Fruit fly (Drosophila melanogaster) whole organism, pupa: Measurements from ENCODE around the gene mys.

Experiments
- CG10348 ChIP-seq: fragments of 200-800 bp; sonication (Bioruptor generic); IDR thresholded peaks from 2 replicates; pipeline ENCODE4 v1.3.6; 2022; ENCODE audit warnings: missing biosample characterization, missing genetic modification characterization
- CG12605 ChIP-seq: fragments of 200-800 bp; sonication (Bioruptor generic); IDR thresholded peaks from 2 replicates; pipeline ENCODE4 v1.3.6; 2022; ENCODE audit warnings: missing biosample characterization, missing genetic modification characterization
- CG13204 ChIP-seq: fragments of 200-800 bp; sonication (Bioruptor generic); optimal IDR thresholded peaks from 2 replicates; lab custom pipeline; 2018; ENCODE audit warnings: missing biosample characterization, mild to moderate bottlenecking, missing genetic modification characterization, moderate library complexity
- CG14655 ChIP-seq: fragments of 200-800 bp; sonication (Bioruptor generic); optimal IDR thresholded peaks from 3 replicates; lab custom pipeline; 2017; ENCODE audit warnings: mild to moderate bottlenecking, missing biosample characterization, missing genetic modification reagents, missing genetic modification characterization
- CG15710 ChIP-seq: fragments of 200-800 bp; sonication (Bioruptor generic); optimal IDR thresholded peaks from 2 replicates; lab custom pipeline; 2018; ENCODE audit warnings: missing biosample characterization, mild to moderate bottlenecking, missing genetic modification characterization, moderate library complexity
- CG17806 ChIP-seq: fragments of 200-800 bp; sonication (Bioruptor generic); optimal IDR thresholded peaks from 2 replicates; lab custom pipeline; 2018; ENCODE audit warnings: missing biosample characterization, mild to moderate bottlenecking, missing genetic modification characterization, moderate library complexity
- CG32121 ChIP-seq: fragments of 200-800 bp; sonication (Bioruptor generic); IDR thresholded peaks from 2 replicates; pipeline ENCODE4 v1.3.6; 2022; ENCODE audit warnings: missing biosample characterization, missing genetic modification characterization
- CG34367 ChIP-seq: fragments of 200-800 bp; sonication (Bioruptor generic); optimal IDR thresholded peaks from 2 replicates; lab custom pipeline; 2018; ENCODE audit warnings: missing biosample characterization, mild to moderate bottlenecking, missing genetic modification characterization
- CG4496 ChIP-seq: fragments of 200-800 bp; sonication (Bioruptor generic); IDR thresholded peaks from 3 replicates; pipeline ENCODE4 v1.3.6; 2022; ENCODE audit warnings: missing biosample characterization, missing genetic modification characterization
- CG8159 ChIP-seq: fragments of 200-800 bp; sonication (Bioruptor generic); optimal IDR thresholded peaks from 3 replicates; lab custom pipeline; 2018; ENCODE audit warnings: missing biosample characterization, mild to moderate bottlenecking, missing genetic modification characterization, moderate library complexity
- CG8301 ChIP-seq: fragments of 200-800 bp; sonication (Bioruptor generic); optimal IDR thresholded peaks from 2 replicates; lab custom pipeline; 2018; ENCODE audit warnings: missing biosample characterization, mild to moderate bottlenecking, missing genetic modification characterization
- CG9948 ChIP-seq: fragments of 200-800 bp; sonication (Bioruptor generic); optimal IDR thresholded peaks from 2 replicates; lab custom pipeline; 2018; ENCODE audit warnings: missing biosample characterization, mild to moderate bottlenecking, missing genetic modification characterization, moderate library complexity
- D1 ChIP-seq: fragments of 200-800 bp; sonication (Bioruptor generic); optimal IDR thresholded peaks from 2 replicates; lab custom pipeline; 2018; ENCODE audit warnings: missing biosample characterization, mild to moderate bottlenecking, missing genetic modification characterization, moderate library complexity
- EcR ChIP-seq: fragments of 200-800 bp; sonication (Bioruptor generic); optimal IDR thresholded peaks from 3 replicates; lab custom pipeline; 2019; ENCODE audit warnings: missing biosample characterization, missing genetic modification characterization, mild to moderate bottlenecking, moderate library complexity, missing genetic modification reagents
- Ets98B ChIP-seq: fragments of 200-800 bp; sonication (Bioruptor generic); IDR thresholded peaks from 2 replicates; pipeline ENCODE4 v1.3.6; 2022; ENCODE audit warnings: missing biosample characterization, missing genetic modification characterization
- Pif1A ChIP-seq: fragments of 200-800 bp; sonication (Bioruptor generic); optimal IDR thresholded peaks from 3 replicates; lab custom pipeline; 2016; ENCODE audit warnings: missing biosample characterization, missing genetic modification characterization
- Pif1B ChIP-seq: fragments of 200-800 bp; sonication (Bioruptor generic); optimal IDR thresholded peaks from 3 replicates; lab custom pipeline; 2016; ENCODE audit warnings: missing biosample characterization, missing genetic modification characterization
- Snoo ChIP-seq: fragments of 200-800 bp; sonication (Bioruptor generic); optimal IDR thresholded peaks from 3 replicates; lab custom pipeline; 2017; ENCODE audit warnings: missing biosample characterization, mild to moderate bottlenecking, missing genetic modification characterization, inconsistent platforms
- fd96Ca ChIP-seq: fragments of 200-800 bp; sonication (Bioruptor generic); IDR thresholded peaks from 3 replicates; pipeline ENCODE4 v1.3.6; 2022; ENCODE audit warnings: missing biosample characterization, missing genetic modification characterization
- gl ChIP-seq: fragments of 200-800 bp; sonication (Bioruptor generic); optimal IDR thresholded peaks from 2 replicates; lab custom pipeline; 2018; ENCODE audit warnings: missing biosample characterization, mild to moderate bottlenecking, missing genetic modification characterization
- rn ChIP-seq: fragments of 200-800 bp; sonication (Bioruptor generic); IDR thresholded peaks from 2 replicates; pipeline ENCODE4 v1.3.6; 2022; ENCODE audit warnings: missing biosample characterization, missing genetic modification characterization

Gene mys

DNA sequence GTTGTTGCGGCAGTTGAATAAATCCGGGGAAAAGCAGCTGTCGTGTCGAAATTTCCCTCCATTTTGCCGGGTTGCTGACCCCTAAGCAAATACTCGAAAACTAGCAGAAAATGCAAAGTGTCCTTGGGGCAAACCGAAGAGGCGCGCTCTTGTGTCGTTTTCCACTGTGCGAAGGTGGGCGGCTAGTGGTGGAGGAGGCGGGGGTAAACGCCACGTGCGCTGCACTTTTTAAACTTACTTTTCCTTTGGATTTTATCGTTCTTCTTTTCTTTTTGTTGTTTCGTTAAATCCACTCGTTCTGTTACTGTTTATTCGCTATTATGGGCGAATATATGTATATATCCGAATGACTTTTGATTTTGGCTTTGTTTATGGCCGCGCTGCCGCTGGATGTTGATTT is 1.8 kb upstream of the mys start:
- TF ChIP-seq CG8159 (tag; lab: Kevin White, UChicago) (no peak), D1 (tag; lab: Kevin White, UChicago) (no peak), fd96Ca (GFP tag; lab: Robert Waterston, UW) (no peak), gl (no peak), CG8301 (no peak), CG13204 (GFP tag; lab: Kevin White, UChicago) (no peak), CG15710 (tag; lab: Kevin White, UChicago) (no peak), rn (no peak), Snoo (tag; lab: Kevin White, UChicago) (no peak)

dm6 chrX:8060148-8060920 is 1.1 kb upstream of the mys start:
- TF ChIP-seq Pif1A (GFP tag; lab: Kevin White, UChicago) (peak; percentile 7), Pif1B (peak; percentile 15), CG15710 (tag; lab: Kevin White, UChicago) (no peak), Ets98B (peak; percentile 34; the same call in 1 of the 2 replicates)
- TF ChIP-seq, all 21 proteins: peak for 3

DNA sequence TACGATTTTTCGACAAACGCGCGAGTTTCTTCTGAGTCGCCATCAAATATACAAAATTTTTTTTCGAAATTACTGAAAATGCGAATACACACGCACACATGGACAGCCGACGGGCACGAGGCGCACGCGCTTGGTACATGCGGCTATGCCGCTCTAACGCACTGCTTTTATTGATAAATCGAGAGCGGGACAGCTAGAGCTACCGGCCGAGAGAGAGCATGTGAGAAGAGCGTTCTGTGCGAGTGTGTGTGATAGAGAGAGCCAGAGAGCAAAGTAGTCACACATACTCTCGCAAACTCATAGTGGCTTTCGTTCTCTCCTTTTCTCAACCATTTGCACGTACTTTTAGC is 549 bp upstream of the mys start:
- TF ChIP-seq gl (no peak), CG32121 (peak; percentile 54; the same call in 1 of the 2 replicates), Snoo (tag; lab: Kevin White, UChicago) (no peak), Pif1B (no peak), CG12605 (GFP tag; lab: Robert Waterston, UW) (peak; percentile 34; the same call in 1 of the 2 replicates), Ets98B (peak; percentile 58), CG4496 (GFP tag; lab: Robert Waterston, UW) (peak; percentile 77), CG14655 (GFP tag; lab: Kevin White, UChicago) (peak; percentile 14), fd96Ca (GFP tag; lab: Robert Waterston, UW) (peak; percentile 52; the same call in 1 of the 3 replicates), CG8159 (tag; lab: Kevin White, UChicago) (peak; percentile 4)

DNA sequence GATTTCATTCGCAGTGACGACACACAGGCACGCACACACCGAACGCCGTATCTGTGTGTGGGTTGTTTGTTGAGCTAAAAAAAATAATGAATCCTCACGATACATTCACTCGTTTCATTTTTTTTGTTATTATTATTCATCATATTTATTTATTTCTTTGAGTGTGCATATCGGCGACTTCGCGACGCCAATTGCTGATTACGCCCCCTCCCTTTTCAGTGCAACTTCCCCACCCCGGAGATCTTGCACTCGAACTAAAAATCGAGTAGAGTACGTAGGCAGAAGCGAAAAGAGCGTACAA is 685 bp downstream of the mys start:
- no peak; the same call in 2 of the 3 replicates for TF ChIP-seq fd96Ca (GFP tag; lab: Robert Waterston, UW)
- TF ChIP-seq Pif1B, result no peak
- TF ChIP-seq CG9948, result no peak
- TF ChIP-seq Pif1A (GFP tag; lab: Kevin White, UChicago), result no peak
- TF ChIP-seq CG14655 (GFP tag; lab: Kevin White, UChicago), result no peak
- no peak for TF ChIP-seq CG10348 (GFP tag; lab: Robert Waterston, UW)
- no peak for TF ChIP-seq CG8159 (tag; lab: Kevin White, UChicago)
- TF ChIP-seq CG8301, result no peak
- no peak for TF ChIP-seq CG34367 (tag; lab: Kevin White, UChicago)
- TF ChIP-seq rn, result no peak
- no peak for TF ChIP-seq CG15710 (tag; lab: Kevin White, UChicago)
- TF ChIP-seq CG12605 (GFP tag; lab: Robert Waterston, UW), result no peak
- TF ChIP-seq D1 (tag; lab: Kevin White, UChicago), result no peak
- no peak; the same call in 1 of the 2 replicates for TF ChIP-seq Ets98B
- no peak for TF ChIP-seq EcR (GFP tag; lab: Kevin White, UChicago)
- no peak for TF ChIP-seq Snoo (tag; lab: Kevin White, UChicago)
- TF ChIP-seq CG4496 (GFP tag; lab: Robert Waterston, UW), result no peak
- no peak for TF ChIP-seq CG17806 (tag; lab: Kevin White, UChicago)
- no peak for TF ChIP-seq CG13204 (GFP tag; lab: Kevin White, UChicago)
- TF ChIP-seq CG32121, result no peak

- TF ChIP-seq CG13204 (GFP tag; lab: Kevin White, UChicago), result no peak
- TF ChIP-seq Ets98B, result peak; percentile 77
- no peak for TF ChIP-seq CG14655 (GFP tag; lab: Kevin White, UChicago)
- peak; percentile 51 for TF ChIP-seq CG8159 (tag; lab: Kevin White, UChicago)
- TF ChIP-seq rn, result 0 out of 2 replicates have a peak, but pooled peaks have one; percentile 10
- TF ChIP-seq CG12605 (GFP tag; lab: Robert Waterston, UW), result peak; percentile 79
- peak; percentile 55 for TF ChIP-seq CG15710 (tag; lab: Kevin White, UChicago)
- TF ChIP-seq Pif1A (GFP tag; lab: Kevin White, UChicago), result peak; percentile 84
- TF ChIP-seq Snoo (tag; lab: Kevin White, UChicago), result peak; percentile 67
- no peak for TF ChIP-seq D1 (tag; lab: Kevin White, UChicago)
- TF ChIP-seq fd96Ca (GFP tag; lab: Robert Waterston, UW), result peak; percentile 52; the same call in 1 of the 3 replicates
- peak; percentile 88 for TF ChIP-seq CG4496 (GFP tag; lab: Robert Waterston, UW)
- TF ChIP-seq Pif1B, result peak; percentile 58
- TF ChIP-seq EcR (GFP tag; lab: Kevin White, UChicago), result no peak
- peak; percentile 38 for TF ChIP-seq CG17806 (tag; lab: Kevin White, UChicago)
- peak; percentile 74 for TF ChIP-seq gl
- TF ChIP-seq CG10348 (GFP tag; lab: Robert Waterston, UW), result no peak
- peak; percentile 25 for TF ChIP-seq CG9948
- peak; percentile 50 for TF ChIP-seq CG34367 (tag; lab: Kevin White, UChicago)
- peak; percentile 40 for TF ChIP-seq CG8301
- TF ChIP-seq CG32121, result peak; percentile 79
- TF ChIP-seq, all 21 proteins: peak for 16
Measured at dm6 chrX:8063223-8063674, 1.8 kb downstream of the mys start.
